Fruit fly (Drosophila melanogaster) whole organism, embryonic: ENCODE results near the gene Srp14.
A peak's percentile ranks its signal among the peaks of the same experiment; 100 is the strongest.

Experiments
- Ada2b ChIP-seq: fragments of 200-800 bp; sonication (Bioruptor generic); IDR thresholded peaks from 2 replicates; pipeline ENCODE4 v1.3.6; 2022; ENCODE audit warnings: missing biosample characterization, missing genetic modification characterization
- CG11695 ChIP-seq: fragments of 200-800 bp; sonication (Bioruptor generic); IDR thresholded peaks from 3 replicates; pipeline ENCODE4 v1.3.6; 2022; ENCODE audit warnings: missing biosample characterization, missing genetic modification characterization
- CG11696 ChIP-seq: fragments of 200-800 bp; sonication (Bioruptor generic); IDR thresholded peaks from 2 replicates; pipeline ENCODE4 v1.3.6; 2022; ENCODE audit warnings: missing biosample characterization, missing genetic modification characterization
- CG12104 ChIP-seq: fragments of 200-800 bp; sonication (Bioruptor generic); optimal IDR thresholded peaks from 3 replicates; lab custom pipeline; 2016; ENCODE audit warnings: missing biosample characterization, missing genetic modification characterization
- CG12659 ChIP-seq: fragments of 200-800 bp; sonication (Bioruptor generic); optimal IDR thresholded peaks from 3 replicates; lab custom pipeline; 2017; ENCODE audit warnings: mild to moderate bottlenecking, missing biosample characterization, missing genetic modification reagents, missing genetic modification characterization
- CG14050 ChIP-seq: fragments of 200-800 bp; sonication (Bioruptor generic); IDR thresholded peaks from 3 replicates; pipeline ENCODE4 v1.3.6; 2022; ENCODE audit warnings: missing biosample characterization, missing genetic modification characterization
- CG14441 ChIP-seq: fragments of 200-800 bp; sonication (Bioruptor generic); IDR thresholded peaks from 2 replicates; pipeline ENCODE4 v1.3.6; 2022; ENCODE audit warnings: missing biosample characterization, missing genetic modification characterization
- CG1529 ChIP-seq: fragments of 200-800 bp; sonication (Bioruptor generic); optimal IDR thresholded peaks from 3 replicates; lab custom pipeline; 2018; ENCODE audit warnings: missing biosample characterization, missing genetic modification characterization
- CG1602 ChIP-seq: fragments of 200-800 bp; sonication (Bioruptor generic); optimal IDR thresholded peaks from 3 replicates; lab custom pipeline; 2016; ENCODE audit warnings: missing biosample characterization, missing genetic modification characterization
- CG16779 ChIP-seq: fragments of 200-800 bp; sonication (Bioruptor generic); IDR thresholded peaks from 2 replicates; pipeline ENCODE4 v1.3.6; 2022; ENCODE audit warnings: missing biosample characterization, missing genetic modification characterization
- CG18599 ChIP-seq: fragments of 200-800 bp; sonication (Bioruptor generic); optimal IDR thresholded peaks from 3 replicates; lab custom pipeline; 2017; ENCODE audit warnings: missing biosample characterization, missing genetic modification characterization, mild to moderate bottlenecking, moderate library complexity, missing genetic modification reagents
- CG30020 ChIP-seq: fragments of 200-800 bp; optimal IDR thresholded peaks from 2 replicates; lab custom pipeline; 2019; ENCODE audit warnings: missing biosample characterization, mild to moderate bottlenecking, missing genetic modification characterization, moderate library complexity
- CG4820 ChIP-seq: fragments of 200-800 bp; sonication (Bioruptor generic); optimal IDR thresholded peaks from 3 replicates; lab custom pipeline; 2016; ENCODE audit warnings: missing biosample characterization, missing genetic modification characterization
- CG7271 ChIP-seq: fragments of 200-800 bp; sonication (Bioruptor generic); optimal IDR thresholded peaks from 2 replicates; lab custom pipeline; 2018; ENCODE audit warnings: missing biosample characterization, mild to moderate bottlenecking, missing genetic modification characterization, moderate library complexity
- CG8765 ChIP-seq: fragments of 200-800 bp; sonication (Bioruptor generic); IDR thresholded peaks from 2 replicates; pipeline ENCODE4 v1.3.6; 2022; ENCODE audit warnings: missing biosample characterization, missing genetic modification characterization
- D ChIP-seq, 2 experiments: fragments of 200-800 bp in 1 of 2; fragments of >200 bp in 1 of 2; sonication (Bioruptor generic) in 1 of 2; optimal IDR thresholded peaks; 2 replicates in 1 of 2; 3 replicates in 1 of 2; lab custom pipeline; 2017; ENCODE audit warnings: mild to moderate bottlenecking in 1 of 2, missing biosample characterization in 1 of 2, missing genetic modification characterization in 1 of 2, missing genetic modification reagents in 1 of 2
- Ets65A ChIP-seq: fragments of 200-800 bp; sonication (Bioruptor generic); peaks from one replicate; lab custom pipeline; 2016; ENCODE audit warnings: missing biosample characterization, missing genetic modification characterization
- H15 ChIP-seq: fragments of 200-800 bp; sonication (Bioruptor generic); IDR thresholded peaks from 3 replicates; pipeline ENCODE4 v1.3.6; 2022; ENCODE audit warnings: missing biosample characterization, missing genetic modification characterization
- Hand ChIP-seq: fragments of 200-800 bp; sonication (Bioruptor generic); optimal IDR thresholded peaks from 2 replicates; lab custom pipeline; 2017; ENCODE audit warnings: mild to moderate bottlenecking, missing biosample characterization, missing genetic modification reagents, missing genetic modification characterization
- MESR4 ChIP-seq: fragments of 200-800 bp; sonication (Bioruptor generic); optimal IDR thresholded peaks from 2 replicates; lab custom pipeline; 2018; ENCODE audit warnings: missing biosample characterization, mild to moderate bottlenecking, missing genetic modification characterization, moderate library complexity
- Mad ChIP-seq: fragments of 200-800 bp; sonication (Bioruptor generic); optimal IDR thresholded peaks from 2 replicates; lab custom pipeline; 2016; ENCODE audit warnings: missing biosample characterization, missing genetic modification characterization
- Myb ChIP-seq: fragments of 200-800 bp; sonication (Bioruptor generic); optimal IDR thresholded peaks from 2 replicates; lab custom pipeline; 2016; ENCODE audit warnings: missing biosample characterization, missing genetic modification characterization
- Nf-YA ChIP-seq: fragments of 200-800 bp; sonication (Bioruptor generic); IDR thresholded peaks from 2 replicates; pipeline ENCODE4 v1.3.6; 2022; ENCODE audit warnings: missing biosample characterization, missing genetic modification characterization
- Nf-YB ChIP-seq: fragments of 200-800 bp; sonication (Bioruptor generic); optimal IDR thresholded peaks from 3 replicates; lab custom pipeline; 2019; ENCODE audit warnings: missing biosample characterization, mild to moderate bottlenecking, missing genetic modification characterization, moderate library complexity
- Oaz ChIP-seq: fragments of 200-800 bp; sonication (Bioruptor generic); IDR thresholded peaks from 2 replicates; pipeline ENCODE4 v1.3.6; 2022; ENCODE audit warnings: missing biosample characterization, missing genetic modification characterization
- Poxn ChIP-seq: fragments of 200-800 bp; sonication (Bioruptor generic); IDR thresholded peaks from 2 replicates; pipeline ENCODE4 v1.3.6; 2022; ENCODE audit warnings: missing biosample characterization, missing genetic modification characterization
- Stat92E ChIP-seq, 3 experiments: fragments of >200 bp in 2 of 3; fragments of 200-800 bp in 1 of 3; sonication (Bioruptor generic) in 1 of 3; optimal IDR thresholded peaks; 2 replicates each; lab custom pipeline; 2017 to 2019; ENCODE audit warnings: missing biosample characterization in 3 of 3, missing genetic modification characterization in 3 of 3, mild to moderate bottlenecking in 1 of 3, moderate library complexity in 1 of 3
- Trl ChIP-seq, 3 experiments: fragments of >200 bp in 2 of 3; fragments of 200-800 bp in 1 of 3; sonication (Bioruptor generic) in 1 of 3; optimal IDR thresholded peaks; 2 replicates in 1 of 3; 3 replicates in 2 of 3; lab custom pipeline; 2016 to 2017; ENCODE audit warnings: missing biosample characterization in 1 of 3, missing genetic modification characterization in 1 of 3
- ab ChIP-seq: fragments of 200-800 bp; sonication (Bioruptor generic); optimal IDR thresholded peaks from 2 replicates; lab custom pipeline; 2016; ENCODE audit warnings: missing biosample characterization, missing genetic modification characterization
- cato ChIP-seq: fragments of 200-800 bp; sonication (Bioruptor generic); optimal IDR thresholded peaks from 2 replicates; lab custom pipeline; 2016; ENCODE audit warnings: missing biosample characterization, missing genetic modification characterization, borderline replicate concordance
- chn ChIP-seq: fragments of 200-800 bp; sonication (Bioruptor generic); optimal IDR thresholded peaks from 2 replicates; lab custom pipeline; 2016; ENCODE audit warnings: missing biosample characterization, missing genetic modification characterization
- danr ChIP-seq: fragments of 200-800 bp; sonication (Bioruptor generic); IDR thresholded peaks from 2 replicates; pipeline ENCODE4 v1.3.6; 2022; ENCODE audit warnings: missing biosample characterization, missing genetic modification characterization
- dmrt11E ChIP-seq: fragments of 200-800 bp; sonication (Bioruptor generic); optimal IDR thresholded peaks from 3 replicates; lab custom pipeline; 2018; ENCODE audit warnings: missing biosample characterization, mild to moderate bottlenecking, missing genetic modification characterization, moderate library complexity
- dpn ChIP-seq, 2 experiments: fragments of 200-800 bp; sonication (Bioruptor generic); optimal IDR thresholded peaks; 3 replicates each; lab custom pipeline; 2016; ENCODE audit warnings: missing biosample characterization in 2 of 2, missing genetic modification characterization in 2 of 2
- ewg ChIP-seq: fragments of 200-800 bp; sonication (Bioruptor generic); optimal IDR thresholded peaks from 3 replicates; lab custom pipeline; 2017; ENCODE audit warnings: mild to moderate bottlenecking, missing biosample characterization, missing genetic modification reagents, missing genetic modification characterization
- gce ChIP-seq: fragments of 200-800 bp; sonication (Bioruptor generic); IDR thresholded peaks from 3 replicates; pipeline ENCODE4 v1.3.6; 2022; ENCODE audit warnings: missing biosample characterization, missing genetic modification characterization
- ham ChIP-seq: fragments of 200-800 bp; sonication (Bioruptor generic); IDR thresholded peaks from 2 replicates; pipeline ENCODE4 v1.3.6; 2022; ENCODE audit warnings: missing biosample characterization, missing genetic modification characterization
- hkb ChIP-seq, 2 experiments: fragments of 200-800 bp in 1 of 2; fragments of >200 bp in 1 of 2; sonication (Bioruptor generic) in 1 of 2; IDR thresholded peaks in 1 of 2; optimal IDR thresholded peaks in 1 of 2; 2 replicates each; pipeline versions ENCODE4 v1.3.6 to Lab custom; 2017 to 2022; ENCODE audit warnings: missing biosample characterization in 1 of 2, missing genetic modification characterization in 1 of 2
- org-1 ChIP-seq: fragments of 200-800 bp; sonication (Bioruptor generic); optimal IDR thresholded peaks from 2 replicates; lab custom pipeline; 2017; ENCODE audit warnings: missing biosample characterization, missing genetic modification characterization
- prd ChIP-seq, 3 experiments: fragments of >200 bp in 2 of 3; fragments of 200-800 bp in 1 of 3; sonication (Bioruptor generic) in 1 of 3; optimal IDR thresholded peaks in 2 of 3; IDR thresholded peaks in 1 of 3; 2 replicates in 2 of 3; 3 replicates in 1 of 3; pipeline versions ENCODE4 v1.3.6 to Lab custom; 2017 to 2022; ENCODE audit warnings: missing biosample characterization in 1 of 3, missing genetic modification characterization in 1 of 3
- pzg ChIP-seq: fragments of 200-800 bp; sonication (Bioruptor generic); optimal IDR thresholded peaks from 3 replicates; lab custom pipeline; 2018; ENCODE audit warnings: missing biosample characterization, mild to moderate bottlenecking, missing genetic modification characterization, moderate library complexity
- run ChIP-seq: fragments of 200-800 bp; sonication (Bioruptor generic); optimal IDR thresholded peaks from 3 replicates; lab custom pipeline; 2018; ENCODE audit warnings: missing biosample characterization, mild to moderate bottlenecking, missing genetic modification characterization
- stwl ChIP-seq: fragments of 200-800 bp; sonication (Bioruptor generic); optimal IDR thresholded peaks from 3 replicates; lab custom pipeline; 2018; ENCODE audit warnings: missing biosample characterization, mild to moderate bottlenecking, missing genetic modification characterization, moderate library complexity
- sug ChIP-seq: fragments of 200-800 bp; optimal IDR thresholded peaks from 2 replicates; lab custom pipeline; 2019; ENCODE audit warnings: missing biosample characterization, mild to moderate bottlenecking, missing genetic modification characterization, moderate library complexity
- tna ChIP-seq: fragments of 200-800 bp; sonication (Bioruptor generic); IDR thresholded peaks from 2 replicates; pipeline ENCODE4 v1.3.6; 2022; ENCODE audit warnings: missing biosample characterization, missing genetic modification characterization; ENCODE audit not compliant: partially characterized antibody
- yki ChIP-seq: fragments of >200 bp; optimal IDR thresholded peaks from 3 replicates; lab custom pipeline; 2018
- zfh1 ChIP-seq: fragments of 200-800 bp; sonication (Bioruptor generic); IDR thresholded peaks from 3 replicates; pipeline ENCODE4 v1.3.6; 2022; ENCODE audit warnings: missing biosample characterization, missing genetic modification characterization

Srp14 gene

DNA sequence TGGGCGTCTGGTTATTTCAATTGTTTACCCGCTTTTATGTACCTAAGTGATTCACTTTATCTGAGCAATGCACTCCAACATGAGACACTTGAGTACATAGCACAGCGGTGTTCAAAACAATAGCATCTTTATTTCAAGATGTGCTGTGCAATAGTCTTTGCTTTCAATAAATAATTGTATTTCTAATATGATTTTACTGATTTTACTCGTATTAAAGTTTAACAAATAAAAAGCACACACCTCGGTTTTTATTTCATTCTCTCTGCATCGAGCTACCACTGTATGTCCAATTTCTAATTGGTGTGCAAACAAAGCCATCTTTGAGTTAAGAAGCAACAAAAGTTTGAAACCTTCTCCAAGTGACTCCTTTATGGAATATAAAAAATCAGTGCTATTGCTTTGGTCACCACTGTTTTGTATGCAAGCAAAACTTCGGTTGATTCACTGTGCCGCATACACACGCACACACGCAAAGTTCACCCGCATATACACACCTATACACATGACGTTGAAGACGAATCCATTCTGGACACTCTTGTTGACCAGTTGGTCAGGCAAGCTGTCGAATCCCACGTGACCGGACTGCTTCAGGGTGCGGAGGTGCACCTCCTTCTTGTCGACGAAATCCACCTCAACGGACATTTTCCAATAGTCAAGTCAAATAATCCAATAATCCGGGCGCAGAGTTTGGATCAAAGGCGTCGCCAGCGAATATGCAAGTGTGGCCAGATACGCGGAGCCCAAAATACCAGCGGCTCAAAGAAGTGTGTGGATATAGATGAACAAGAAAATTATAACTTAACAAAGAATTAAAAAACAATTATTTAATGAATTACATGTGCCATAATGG lies 7.9 kb downstream of the Srp14 start, which contains the start of gene Septin2 (continued):
- TF ChIP-seq tna (GFP tag; lab: Robert Waterston, UW) (no peak), CG7271 (no peak), Mad (GFP tag; lab: Kevin White, UChicago) (peak; percentile 38), ham (GFP tag; lab: Robert Waterston, UW) (no peak), Nf-YA (peak; percentile 59; the same call in 1 of the 2 replicates), Poxn (GFP tag; lab: Robert Waterston, UW) (no peak), prd (optimal IDR thresholded peaks at IDR 0.05; lab: Kevin White, UChicago) (no peak), prd (GFP tag; IDR thresholded peaks at IDR 0.05; lab: Robert Waterston, UW) (peak; percentile 72), CG14050 (GFP tag; lab: Robert Waterston, UW) (peak; percentile 42; the same call in 1 of the 3 replicates), stwl (tag; lab: Kevin White, UChicago) (no peak), cato (peak; percentile 76), CG14441 (GFP tag; lab: Robert Waterston, UW) (peak; percentile 59), ewg (GFP tag; lab: Kevin White, UChicago) (peak; percentile 70), CG16779 (GFP tag; lab: Robert Waterston, UW) (0 out of 2 replicates have a peak, but pooled peaks have one; percentile 47), dmrt11E (peak; percentile 78), MESR4 (GFP tag; lab: Kevin White, UChicago) (peak; percentile 97), Ada2b (GFP tag; lab: Robert Waterston, UW) (peak; percentile 58; the same call in 1 of the 2 replicates), Stat92E (GFP tag; optimal IDR thresholded peaks at IDR 0.05; lab: Kevin White, UChicago) (no peak), D (optimal IDR thresholded peaks at IDR 0.05; lab: Kevin White, UChicago) (no peak), D (GFP tag; optimal IDR thresholded peaks at IDR 0.05; lab: Kevin White, UChicago) (peak; percentile 89), CG18599 (GFP tag; lab: Kevin White, UChicago) (peak; percentile 79), Trl (optimal IDR thresholded peaks at IDR 0.05; lab: Kevin White, UChicago) (no peak), Trl (GFP tag; optimal IDR thresholded peaks at IDR 0.05; lab: Kevin White, UChicago) (peak; percentile 43), Ets65A (no peak), CG8765 (GFP tag; lab: Robert Waterston, UW) (peak; percentile 7; the same call in 1 of the 2 replicates), CG1602 (GFP tag; lab: Kevin White, UChicago) (peak; percentile 73), CG30020 (tag; lab: Kevin White, UChicago) (no peak), run (tag; lab: Kevin White, UChicago) (peak; percentile 65), CG12104 (GFP tag; lab: Kevin White, UChicago) (peak; percentile 83), CG4820 (GFP tag; lab: Kevin White, UChicago) (peak; percentile 82), gce (no peak), org-1 (GFP tag; lab: Kevin White, UChicago) (peak; percentile 82), pzg (GFP tag; lab: Kevin White, UChicago) (peak; percentile 44), chn (GFP tag; lab: Kevin White, UChicago) (peak; percentile 73), sug (tag; lab: Kevin White, UChicago) (peak; percentile 23), Myb (GFP tag; lab: Kevin White, UChicago) (peak; percentile 17), CG11696 (peak; percentile 94), CG1529 (GFP tag; lab: Kevin White, UChicago) (peak; percentile 84), H15 (no peak), yki (no peak), zfh1 (GFP tag; lab: Robert Waterston, UW) (peak; percentile 73), CG12659 (GFP tag; lab: Kevin White, UChicago) (peak; percentile 72), Hand (GFP tag; lab: Kevin White, UChicago) (peak; percentile 33), danr (peak; percentile 44; the same call in 1 of the 2 replicates), Oaz (GFP tag; lab: Robert Waterston, UW) (no peak), Nf-YB (peak; percentile 68), CG11695 (GFP tag; lab: Robert Waterston, UW) (peak; percentile 82), hkb (optimal IDR thresholded peaks at IDR 0.05; lab: Kevin White, UChicago) (no peak), hkb (GFP tag; IDR thresholded peaks at IDR 0.05; lab: Robert Waterston, UW) (peak; percentile 82), dpn (GFP tag; optimal IDR thresholded peaks at IDR 0.05; lab: Kevin White, UChicago) (peak; percentile 49 to 75), ab (no peak)
